Worm (Caenorhabditis elegans): ENCODE measurements around the gene T08B6.1.

DNA sequence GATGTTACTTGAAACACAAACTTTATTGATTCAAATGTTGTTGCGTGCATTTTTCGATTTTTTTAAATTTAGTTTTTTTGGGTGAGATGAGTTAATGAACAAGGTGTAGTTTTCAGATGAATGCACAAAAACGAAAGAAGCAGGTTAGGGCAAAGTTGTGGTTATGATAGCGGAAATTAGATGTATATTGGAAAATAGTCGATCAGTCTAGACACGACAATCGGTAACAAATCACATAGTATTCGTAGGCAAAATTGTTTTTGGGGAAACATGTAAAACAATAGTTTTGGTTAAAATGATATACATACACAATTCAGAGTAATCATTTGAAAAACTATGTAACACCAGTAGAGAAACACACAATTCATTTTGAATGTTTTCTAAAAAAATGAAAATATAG is 19.5 kb downstream of the T08B6.1 start, which contains the start of gene str-172:
- TF ChIP-seq elt-1 (tag; optimal IDR thresholded peaks at IDR 0.05) (no peak), mbf-1 (tag; optimal IDR thresholded peaks at IDR 0.05) (no peak), nhr-77 (tag; optimal IDR thresholded peaks at IDR 0.05) (no peak), R02D3.7 (tag; optimal IDR thresholded peaks at IDR 0.05) (no peak)

All from whole organism, L2 larva.